Worm (Caenorhabditis elegans) whole organism, mixed stage, embryonic: Measurements from ENCODE around the gene edg-1.

Experiments used
- elt-3 ChIP-seq: fragments of 150-350 bp; optimal IDR thresholded peaks from 2 replicates; lab custom pipeline; 2014; ENCODE audit warnings: missing biosample characterization, missing genetic modification characterization
- mab-5 ChIP-seq: fragments of 150-350 bp; optimal IDR thresholded peaks from 2 replicates; lab custom pipeline; 2014; ENCODE audit warnings: missing biosample characterization, missing genetic modification characterization
- unc-39 ChIP-seq: fragments of 150-350 bp; optimal IDR thresholded peaks from 2 replicates; lab custom pipeline; 2014; ENCODE audit warnings: missing biosample characterization, missing genetic modification characterization

DNA sequence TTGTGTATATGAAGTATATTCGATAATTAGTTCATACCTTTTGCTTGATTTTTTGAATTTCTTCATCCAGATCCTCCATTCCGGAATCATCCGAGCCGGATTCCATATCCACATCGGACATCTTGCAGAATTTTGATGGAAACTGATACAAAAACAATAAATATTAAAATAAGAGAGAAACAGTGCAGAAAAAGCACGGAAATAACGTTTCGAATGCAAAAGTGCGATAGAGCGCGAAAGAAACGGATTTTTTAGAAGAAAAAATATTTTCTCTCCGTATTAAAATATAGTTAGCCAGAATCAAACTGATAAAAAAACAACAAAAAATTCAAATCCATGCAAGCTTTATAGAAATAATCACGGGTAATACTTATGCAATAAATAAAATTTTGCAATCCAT, 12.2 kb downstream of the edg-1 start, which contains the start of gene sart-3:
- no peak for TF ChIP-seq unc-39
- no peak for TF ChIP-seq elt-3 (tag; lab: Kevin White, UChicago)
- no peak for TF ChIP-seq mab-5 (tag; lab: Kevin White, UChicago)
